Worm (Caenorhabditis elegans) whole organism, L1 larva: ENCODE measurements around the gene fbxa-172.

Experiments used
- C16A3.4 ChIP-seq: fragments of 150-350 bp; optimal IDR thresholded peaks from 2 replicates; lab custom pipeline; 2014; ENCODE audit warnings: missing biosample characterization, missing genetic modification characterization
- C34B4.2 ChIP-seq: sonication (generic microtip); optimal IDR thresholded peaks from 2 replicates; lab custom pipeline; 2017; ENCODE audit warnings: mild to moderate bottlenecking, missing genetic modification characterization, missing compliant biosample characterization
- Y116A8C.19 ChIP-seq: sonication (generic microtip); optimal IDR thresholded peaks from 2 replicates; lab custom pipeline; 2016; ENCODE audit warnings: missing compliant biosample characterization, missing genetic modification characterization, borderline replicate concordance
- alr-1 ChIP-seq: fragments of 200-800 bp; sonication (Bioruptor generic); optimal IDR thresholded peaks from 2 replicates; lab custom pipeline; 2018; ENCODE audit warnings: borderline replicate concordance, mild to moderate bottlenecking, missing genetic modification characterization, missing compliant biosample characterization
- ceh-63 ChIP-seq: fragments of 200-800 bp; sonication (Bioruptor generic); optimal IDR thresholded peaks from 2 replicates; lab custom pipeline; 2018; ENCODE audit warnings: mild to moderate bottlenecking, missing genetic modification characterization, missing compliant biosample characterization
- ceh-88 ChIP-seq: fragments of 200-800 bp; sonication (Bioruptor generic); IDR thresholded peaks from 2 replicates; pipeline ENCODE4 v1.3.6; 2022; ENCODE audit warnings: missing genetic modification characterization, missing compliant biosample characterization
- ceh-90 ChIP-seq: sonication (generic microtip); optimal IDR thresholded peaks from 2 replicates; lab custom pipeline; 2016; ENCODE audit warnings: missing genetic modification characterization, missing compliant biosample characterization
- dsc-1 ChIP-seq: sonication (generic microtip); optimal IDR thresholded peaks from 2 replicates; lab custom pipeline; 2016; ENCODE audit warnings: mild to moderate bottlenecking, missing genetic modification characterization, missing compliant biosample characterization
- efl-1 ChIP-seq, 4 experiments: fragments of 150-350 bp; optimal IDR thresholded peaks in 3 of 4; peaks in 1 of 4; 1 replicate in 1 of 4; 2 replicates in 3 of 4; lab custom pipeline; 2014; ENCODE audit warnings: missing biosample characterization in 2 of 4, missing genetic modification characterization in 2 of 4, missing genetic modification reagents in 2 of 4
- efl-3 ChIP-seq: fragments of 200-800 bp; sonication (Bioruptor generic); optimal IDR thresholded peaks from 2 replicates; lab custom pipeline; 2018; ENCODE audit warnings: mild to moderate bottlenecking, missing genetic modification characterization, missing compliant biosample characterization
- egl-13 ChIP-seq: sonication (generic microtip); optimal IDR thresholded peaks from 2 replicates; lab custom pipeline; 2016; ENCODE audit warnings: missing genotype, missing genetic modification reagents, missing genetic modification characterization, missing compliant biosample characterization
- elt-2 ChIP-seq: sonication (generic microtip); optimal IDR thresholded peaks from 2 replicates; lab custom pipeline; 2016; ENCODE audit warnings: missing genetic modification characterization, mild to moderate bottlenecking, inconsistent platforms, missing compliant biosample characterization, missing genetic modification reagents
- fkh-10 ChIP-seq: sonication (generic microtip); optimal IDR thresholded peaks from 2 replicates; lab custom pipeline; 2017; ENCODE audit warnings: missing biosample characterization, missing genetic modification reagents, missing genetic modification characterization
- fkh-8 ChIP-seq: sonication (generic microtip); optimal IDR thresholded peaks from 2 replicates; lab custom pipeline; 2016; ENCODE audit warnings: mild to moderate bottlenecking, missing genetic modification characterization, missing compliant biosample characterization
- fos-1 ChIP-seq: fragments of 150-350 bp; optimal IDR thresholded peaks from 2 replicates; lab custom pipeline; 2014; ENCODE audit warnings: missing biosample characterization, missing genetic modification characterization
- hlh-17 ChIP-seq: fragments of 200-800 bp; sonication (Bioruptor generic); optimal IDR thresholded peaks from 2 replicates; lab custom pipeline; 2018; ENCODE audit warnings: missing genetic modification characterization, mild to moderate bottlenecking, missing compliant biosample characterization, moderate library complexity, borderline replicate concordance
- hpl-2 ChIP-seq: fragments of 150-350 bp; optimal IDR thresholded peaks from 2 replicates; lab custom pipeline; 2014; ENCODE audit warnings: missing biosample characterization, missing genetic modification reagents, missing genetic modification characterization
- jun-1 ChIP-seq: fragments of 150-350 bp; optimal IDR thresholded peaks from 2 replicates; lab custom pipeline; 2014; ENCODE audit warnings: missing biosample characterization, missing genetic modification reagents, missing genetic modification characterization
- lin-14 ChIP-seq: fragments of 200-800 bp; sonication (Bioruptor generic); optimal IDR thresholded peaks from 2 replicates; lab custom pipeline; 2018; ENCODE audit warnings: mild to moderate bottlenecking, missing genetic modification characterization, moderate library complexity, missing compliant biosample characterization
- lin-15B ChIP-seq: fragments of 150-350 bp; sonication (generic microtip); optimal IDR thresholded peaks from 3 replicates; lab custom pipeline; 2014; ENCODE audit warnings: missing biosample characterization, missing genetic modification characterization
- mab-9 ChIP-seq: fragments of 200-800 bp; sonication (Bioruptor generic); IDR thresholded peaks from 2 replicates; pipeline ENCODE4 v1.3.6; 2022; ENCODE audit warnings: missing genetic modification reagents, missing genetic modification characterization, missing compliant biosample characterization
- mdl-1 ChIP-seq, 2 experiments: fragments of 150-350 bp; optimal IDR thresholded peaks; 2 replicates each; lab custom pipeline; 2014 to 2017; ENCODE audit warnings: missing biosample characterization in 2 of 2, missing genetic modification characterization in 2 of 2, inconsistent platforms in 1 of 2
- nhr-19 ChIP-seq: fragments of 200-800 bp; sonication (Bioruptor generic); conservative IDR thresholded peaks from 2 replicates; pipeline ENCODE4 v1.3.6; 2022; ENCODE audit warnings: missing genetic modification characterization, missing compliant biosample characterization
- nhr-20 ChIP-seq: sonication (generic microtip); optimal IDR thresholded peaks from 2 replicates; lab custom pipeline; 2016; ENCODE audit warnings: mild to moderate bottlenecking, missing genetic modification characterization, missing compliant biosample characterization
- nhr-47 ChIP-seq: sonication (generic microtip); optimal IDR thresholded peaks from 2 replicates; lab custom pipeline; 2016; ENCODE audit warnings: mild to moderate bottlenecking, missing genetic modification characterization, moderate library complexity, missing compliant biosample characterization
- nhr-77 ChIP-seq: fragments of 150-350 bp; optimal IDR thresholded peaks from 2 replicates; lab custom pipeline; 2014; ENCODE audit warnings: missing biosample characterization, missing genetic modification characterization
- pag-3 ChIP-seq: sonication (generic microtip); optimal IDR thresholded peaks from 2 replicates; lab custom pipeline; 2017; ENCODE audit warnings: missing genetic modification characterization, mild to moderate bottlenecking, missing compliant biosample characterization, antibody characterized with exemption, borderline replicate concordance; ENCODE audit not compliant: insufficient read depth
- pax-3 ChIP-seq: fragments of 200-800 bp; sonication (Bioruptor generic); optimal IDR thresholded peaks from 2 replicates; lab custom pipeline; 2018; ENCODE audit warnings: mild to moderate bottlenecking, missing genetic modification characterization, moderate library complexity, missing compliant biosample characterization
- pqm-1 ChIP-seq: sonication (generic microtip); optimal IDR thresholded peaks from 3 replicates; lab custom pipeline; 2017; ENCODE audit warnings: missing biosample characterization, missing genetic modification characterization
- snu-23 ChIP-seq: sonication (generic microtip); optimal IDR thresholded peaks from 2 replicates; lab custom pipeline; 2016; ENCODE audit warnings: missing genetic modification characterization, missing compliant biosample characterization
- zag-1 ChIP-seq: fragments of 150-350 bp; optimal IDR thresholded peaks from 2 replicates; lab custom pipeline; 2014; ENCODE audit warnings: missing biosample characterization, missing genetic modification characterization
- zip-4 ChIP-seq: fragments of 200-800 bp; sonication (Bioruptor generic); optimal IDR thresholded peaks from 2 replicates; lab custom pipeline; 2018; ENCODE audit warnings: mild to moderate bottlenecking, missing genetic modification characterization, moderate library complexity, missing compliant biosample characterization
- ztf-11 ChIP-seq, 2 experiments: sonication (generic microtip); optimal IDR thresholded peaks; 2 replicates each; lab custom pipeline; 2016 to 2017; ENCODE audit warnings: missing genetic modification characterization in 2 of 2, missing biosample characterization in 1 of 2, missing compliant biosample characterization in 1 of 2
- ztf-4 ChIP-seq: fragments of 150-350 bp; optimal IDR thresholded peaks from 2 replicates; lab custom pipeline; 2014; ENCODE audit warnings: missing biosample characterization, missing genetic modification characterization

fbxa-172 gene

DNA sequence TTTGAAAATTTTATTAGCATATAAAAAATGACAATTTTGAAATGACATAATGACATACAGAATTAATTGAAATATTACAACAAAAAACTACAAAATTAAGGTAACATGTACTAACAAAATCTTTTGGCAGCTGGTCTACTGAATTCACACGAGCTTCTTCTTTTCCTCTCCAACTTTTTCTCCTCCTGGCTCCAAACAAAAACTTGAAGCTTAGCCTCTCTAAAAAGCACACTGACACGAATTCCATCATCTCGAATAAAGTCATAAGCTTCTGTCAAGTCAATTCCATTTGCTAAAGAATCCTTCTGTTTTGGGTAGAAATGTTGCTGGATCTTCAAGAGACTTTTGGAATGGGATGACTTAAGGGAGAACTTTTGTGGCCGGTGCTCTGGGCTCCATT is 7.7 kb upstream of the fbxa-172 start:
- TF ChIP-seq jun-1 (no peak), pag-3 (no peak), fos-1 (tag; lab: Kevin White, UChicago) (no peak), elt-2 (tag; lab: Kevin White, UChicago) (no peak), snu-23 (no peak), nhr-47 (tag; lab: Kevin White, UChicago) (no peak), dsc-1 (tag; lab: Kevin White, UChicago) (no peak), lin-14 (GFP tag; lab: Kevin White, UChicago) (no peak), hlh-17 (no peak), nhr-77 (no peak), ztf-11 (tag; optimal IDR thresholded peaks at IDR 0.05; lab: Kevin White, UChicago) (no peak)

DNA sequence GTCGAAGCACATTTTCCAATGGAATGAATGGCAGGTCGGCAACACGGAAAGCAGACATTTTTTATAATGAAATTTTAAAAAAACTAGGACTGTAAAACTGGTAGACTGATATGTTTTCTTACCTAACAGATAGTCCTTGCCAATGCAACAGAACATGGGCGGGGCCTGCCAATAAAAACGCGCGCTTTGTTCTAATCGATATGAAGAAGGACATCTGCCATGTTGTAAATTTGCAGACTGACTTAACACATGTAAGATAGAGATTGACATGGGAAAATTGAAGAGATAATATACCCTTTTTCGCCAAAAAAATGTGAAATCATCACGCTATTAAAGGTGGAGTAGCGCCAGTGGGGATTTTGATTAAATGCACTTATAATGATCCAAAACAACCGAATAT is 6.3 kb upstream of the fbxa-172 start, which contains the start of gene C38D9.8:
C38D9.8 (minus strand) TSS at position 101 of the 400 bp plus-strand sequence.
- TF ChIP-seq mab-9 (GFP tag; lab: Robert Waterston, UW) (no peak), efl-3 (GFP tag; lab: Kevin White, UChicago) (no peak), mdl-1 (tag; optimal IDR thresholded peaks at IDR 0.05; lab: Kevin White, UChicago) (no peak), ceh-90 (no peak), alr-1 (tag; lab: Kevin White, UChicago) (no peak), hpl-2 (GFP tag; lab: Kevin White, UChicago) (no peak), C16A3.4 (tag; lab: Kevin White, UChicago) (no peak), nhr-77 (no peak), pax-3 (tag; lab: Kevin White, UChicago) (no peak), fkh-10 (GFP tag; lab: Kevin White, UChicago) (no peak), pqm-1 (tag; lab: Kevin White, UChicago) (no peak), ceh-63 (GFP tag; lab: Kevin White, UChicago) (no peak), fkh-8 (tag; lab: Kevin White, UChicago) (no peak)

- TF ChIP-seq zip-4 (GFP tag; lab: Kevin White, UChicago) (no peak), nhr-19 (no peak), lin-15B (tag; lab: Kevin White, UChicago) (no peak), egl-13 (tag; lab: Kevin White, UChicago) (no peak), nhr-47 (tag; lab: Kevin White, UChicago) (no peak), nhr-20 (tag; lab: Kevin White, UChicago) (no peak), Y116A8C.19 (no peak), pqm-1 (tag; lab: Kevin White, UChicago) (no peak), ceh-88 (GFP tag; lab: Robert Waterston, UW) (no peak)
Measured at ce11 chrV:17558377-17558776, 669 bp upstream of the fbxa-172 start, which contains the start of gene fbxa-174. fbxa-174 (minus strand) TSS chrV:17558477.

DNA sequence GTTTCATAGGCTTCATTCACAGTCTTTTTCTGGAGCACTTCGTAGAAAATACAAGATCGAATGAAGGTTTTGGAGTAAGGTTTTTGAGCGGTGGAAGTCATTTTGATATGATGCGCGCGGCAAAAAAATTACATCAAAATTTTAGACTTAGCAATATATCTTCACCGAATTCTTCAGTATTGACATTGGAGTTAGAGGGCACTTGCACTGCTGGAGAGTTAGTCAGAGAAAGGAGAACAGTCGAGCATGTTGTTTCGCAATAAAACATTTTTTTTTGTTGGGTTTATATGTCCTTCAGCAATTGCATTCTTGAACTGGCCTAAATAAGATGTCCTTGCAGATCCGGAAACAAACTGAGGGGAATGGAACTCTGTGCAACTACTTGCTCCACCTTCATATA is 6.9 kb downstream of the fbxa-172 start, which contains the start of gene fbxa-171:
fbxa-171 (minus strand) TSS at position 101 of the 400 bp plus-strand sequence.
- TF ChIP-seq efl-1 (optimal IDR thresholded peaks at IDR 0.05; lab: Kevin White, UChicago): no peak
- peak in 1 of 2 experiments; percentile 7 for TF ChIP-seq efl-1 (GFP tag; optimal IDR thresholded peaks at IDR 0.05 in 1 of 2; lab: Kevin White, UChicago)
- TF ChIP-seq zag-1 (tag; lab: Kevin White, UChicago): no peak
- TF ChIP-seq, all 84 proteins: peak for 1

DNA sequence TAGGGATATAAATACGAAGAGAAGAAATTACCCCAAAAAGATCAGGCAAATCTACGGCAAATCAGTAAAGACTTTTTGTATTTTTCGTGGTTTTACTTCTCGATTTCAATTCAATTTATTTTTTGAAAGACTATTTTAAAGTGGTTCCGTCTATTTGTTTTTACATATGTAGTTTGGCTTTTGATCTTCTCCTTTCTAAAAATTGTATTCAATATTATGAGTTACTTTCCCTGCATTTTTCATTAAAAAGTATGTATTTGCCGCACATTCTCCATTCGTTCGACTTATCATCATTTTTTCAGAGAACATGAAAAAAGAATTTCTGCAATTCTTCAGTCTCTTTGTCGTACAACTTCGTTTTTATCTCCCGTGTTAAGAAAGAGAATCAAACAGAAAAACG is 7.8 kb downstream of the fbxa-172 start, which contains the start of gene C38D9.2:
C38D9.2 (plus strand) TSS at position 301 of the 400 bp plus-strand sequence.
- TF ChIP-seq lin-15B (tag; lab: Kevin White, UChicago): no peak
- TF ChIP-seq ztf-4 (tag; lab: Kevin White, UChicago): no peak
- TF ChIP-seq efl-3 (GFP tag; lab: Kevin White, UChicago): no peak
- no peak for TF ChIP-seq pqm-1 (tag; lab: Kevin White, UChicago)
- TF ChIP-seq C34B4.2 (tag; lab: Kevin White, UChicago): no peak
- TF ChIP-seq, all 84 proteins: peak for 0
